Fruit fly (Drosophila melanogaster) whole organism, embryonic: ENCODE measurements around the gene Zpr1.

Experiments
- Adf1 ChIP-seq: fragments of 200-800 bp; sonication (Bioruptor generic); IDR thresholded peaks from 2 replicates; pipeline ENCODE4 v1.3.6; 2022; ENCODE audit warnings: missing biosample characterization, missing genetic modification characterization
- Aef1 ChIP-seq: fragments of 200-800 bp; sonication (Bioruptor generic); IDR thresholded peaks from 3 replicates; pipeline ENCODE4 v1.3.6; 2022; ENCODE audit warnings: missing biosample characterization, missing genetic modification characterization
- B-H1 ChIP-seq: fragments of 200-800 bp; sonication (Bioruptor generic); IDR thresholded peaks from 3 replicates; pipeline ENCODE4 v1.3.6; 2022; ENCODE audit warnings: missing biosample characterization, missing genetic modification characterization
- CG10209 ChIP-seq: fragments of 200-800 bp; sonication (Bioruptor generic); optimal IDR thresholded peaks from 3 replicates; lab custom pipeline; 2017; ENCODE audit warnings: missing biosample characterization, mild to moderate bottlenecking, missing genetic modification characterization, missing genetic modification reagents
- CG11504 ChIP-seq: fragments of 200-800 bp; sonication (Bioruptor generic); optimal IDR thresholded peaks from 3 replicates; lab custom pipeline; 2019; ENCODE audit warnings: missing biosample characterization, mild to moderate bottlenecking, missing genetic modification characterization, moderate library complexity
- CG12299 ChIP-seq: fragments of 200-800 bp; sonication (Bioruptor generic); optimal IDR thresholded peaks from 2 replicates; lab custom pipeline; 2018; ENCODE audit warnings: missing biosample characterization, mild to moderate bottlenecking, missing genetic modification characterization
- CG12391 ChIP-seq: fragments of 200-800 bp; sonication (Bioruptor generic); optimal IDR thresholded peaks from 3 replicates; lab custom pipeline; 2018; ENCODE audit warnings: missing biosample characterization, mild to moderate bottlenecking, missing genetic modification characterization, moderate library complexity
- CG12769 ChIP-seq: fragments of 200-800 bp; sonication (Bioruptor generic); optimal IDR thresholded peaks from 2 replicates; lab custom pipeline; 2019; ENCODE audit warnings: missing biosample characterization, mild to moderate bottlenecking, missing genetic modification characterization, moderate library complexity
- CG13296 ChIP-seq: fragments of 200-800 bp; sonication (Bioruptor generic); optimal IDR thresholded peaks from 3 replicates; lab custom pipeline; 2018; ENCODE audit warnings: missing biosample characterization, mild to moderate bottlenecking, missing genetic modification characterization
- CG14441 ChIP-seq: fragments of 200-800 bp; sonication (Bioruptor generic); IDR thresholded peaks from 2 replicates; pipeline ENCODE4 v1.3.6; 2022; ENCODE audit warnings: missing biosample characterization, missing genetic modification characterization
- CG15479 ChIP-seq: fragments of 200-800 bp; sonication (Bioruptor generic); optimal IDR thresholded peaks from 3 replicates; lab custom pipeline; 2019; ENCODE audit warnings: missing biosample characterization, mild to moderate bottlenecking, missing genetic modification characterization, moderate library complexity
- CG17359 ChIP-seq: fragments of 200-800 bp; sonication (Bioruptor generic); optimal IDR thresholded peaks from 3 replicates; lab custom pipeline; 2018; ENCODE audit warnings: missing biosample characterization, mild to moderate bottlenecking, missing genetic modification characterization, moderate library complexity
- CG17829 ChIP-seq: fragments of 200-800 bp; optimal IDR thresholded peaks from 2 replicates; lab custom pipeline; 2019; ENCODE audit warnings: missing biosample characterization, mild to moderate bottlenecking, missing genetic modification characterization, moderate library complexity
- CG30020 ChIP-seq: fragments of 200-800 bp; optimal IDR thresholded peaks from 2 replicates; lab custom pipeline; 2019; ENCODE audit warnings: missing biosample characterization, mild to moderate bottlenecking, missing genetic modification characterization, moderate library complexity
- CG3163 ChIP-seq: fragments of 200-800 bp; sonication (Bioruptor generic); optimal IDR thresholded peaks from 3 replicates; lab custom pipeline; 2016; ENCODE audit warnings: missing biosample characterization, missing genetic modification characterization
- CG33557 ChIP-seq: fragments of 200-800 bp; sonication (Bioruptor generic); optimal IDR thresholded peaks from 2 replicates; lab custom pipeline; 2019; ENCODE audit warnings: missing biosample characterization, mild to moderate bottlenecking, missing genetic modification characterization, moderate library complexity
- CG3726 ChIP-seq: fragments of 200-800 bp; sonication (Bioruptor generic); IDR thresholded peaks from 3 replicates; pipeline ENCODE4, ENCODE4 v1.3.6; 2022; ENCODE audit warnings: missing biosample characterization, missing genetic modification characterization
- CG3847 ChIP-seq: fragments of 200-800 bp; sonication (Bioruptor generic); IDR thresholded peaks from 2 replicates; pipeline ENCODE4 v1.3.6; 2022; ENCODE audit warnings: missing biosample characterization, missing genetic modification characterization
- CG4360 ChIP-seq: fragments of 200-800 bp; sonication (Bioruptor generic); IDR thresholded peaks from 2 replicates; pipeline ENCODE4 v1.3.6; 2022; ENCODE audit warnings: missing biosample characterization, missing genetic modification characterization
- CG4424 ChIP-seq: fragments of 200-800 bp; sonication (Bioruptor generic); optimal IDR thresholded peaks from 3 replicates; lab custom pipeline; 2016; ENCODE audit warnings: missing biosample characterization, missing genetic modification characterization
- CG6854 ChIP-seq: fragments of 200-800 bp; sonication (Bioruptor generic); optimal IDR thresholded peaks from 3 replicates; lab custom pipeline; 2017; ENCODE audit warnings: missing biosample characterization, mild to moderate bottlenecking, missing genetic modification characterization
- CG8290 ChIP-seq, 3 experiments: fragments of 200-800 bp; sonication (Bioruptor generic); optimal IDR thresholded peaks; 2 replicates each; lab custom pipeline; 2016 to 2019; ENCODE audit warnings: missing biosample characterization in 3 of 3, missing genetic modification characterization in 3 of 3, mild to moderate bottlenecking in 2 of 3, moderate library complexity in 1 of 3
- CG8765 ChIP-seq: fragments of 200-800 bp; sonication (Bioruptor generic); IDR thresholded peaks from 2 replicates; pipeline ENCODE4 v1.3.6; 2022; ENCODE audit warnings: missing biosample characterization, missing genetic modification characterization
- CG9437 ChIP-seq: fragments of 200-800 bp; sonication (Bioruptor generic); optimal IDR thresholded peaks from 2 replicates; lab custom pipeline; 2018; ENCODE audit warnings: missing biosample characterization, mild to moderate bottlenecking, missing genetic modification characterization
- D19A ChIP-seq: fragments of 200-800 bp; optimal IDR thresholded peaks from 3 replicates; lab custom pipeline; 2019; ENCODE audit warnings: missing biosample characterization, mild to moderate bottlenecking, missing genetic modification characterization, moderate library complexity
- Deaf1 ChIP-seq: fragments of 200-800 bp; optimal IDR thresholded peaks from 3 replicates; lab custom pipeline; 2019; ENCODE audit warnings: missing biosample characterization, mild to moderate bottlenecking, missing genetic modification characterization, moderate library complexity
- H15 ChIP-seq: fragments of 200-800 bp; sonication (Bioruptor generic); IDR thresholded peaks from 3 replicates; pipeline ENCODE4 v1.3.6; 2022; ENCODE audit warnings: missing biosample characterization, missing genetic modification characterization
- Hr39 ChIP-seq: fragments of >200 bp; optimal IDR thresholded peaks from 2 replicates; lab custom pipeline; 2017
- Mes4 ChIP-seq: fragments of 200-800 bp; sonication (Bioruptor generic); optimal IDR thresholded peaks from 2 replicates; lab custom pipeline; 2016; ENCODE audit warnings: missing biosample characterization, missing genetic modification characterization
- Nf-YA ChIP-seq: fragments of 200-800 bp; sonication (Bioruptor generic); IDR thresholded peaks from 2 replicates; pipeline ENCODE4 v1.3.6; 2022; ENCODE audit warnings: missing biosample characterization, missing genetic modification characterization
- Oaz ChIP-seq: fragments of 200-800 bp; sonication (Bioruptor generic); IDR thresholded peaks from 2 replicates; pipeline ENCODE4 v1.3.6; 2022; ENCODE audit warnings: missing biosample characterization, missing genetic modification characterization
- Six4 ChIP-seq: fragments of 200-800 bp; sonication (Bioruptor generic); optimal IDR thresholded peaks from 2 replicates; lab custom pipeline; 2016; ENCODE audit warnings: missing biosample characterization, missing genetic modification characterization
- Stat92E ChIP-seq, 3 experiments: fragments of >200 bp in 2 of 3; fragments of 200-800 bp in 1 of 3; sonication (Bioruptor generic) in 1 of 3; optimal IDR thresholded peaks; 2 replicates each; lab custom pipeline; 2017 to 2019; ENCODE audit warnings: missing biosample characterization in 3 of 3, missing genetic modification characterization in 3 of 3, mild to moderate bottlenecking in 1 of 3, moderate library complexity in 1 of 3
- Taf1 ChIP-seq: fragments of 200-800 bp; sonication (Bioruptor generic); IDR thresholded peaks from 2 replicates; pipeline ENCODE4 v1.3.6; 2022; ENCODE audit warnings: missing biosample characterization, missing genetic modification characterization
- Xrp1 ChIP-seq: fragments of 200-800 bp; sonication (Bioruptor generic); IDR thresholded peaks from 2 replicates; pipeline ENCODE4 v1.3.6; 2022; ENCODE audit warnings: missing biosample characterization, missing genetic modification characterization
- bcd ChIP-seq: fragments of 200-800 bp; sonication (Bioruptor generic); optimal IDR thresholded peaks from 2 replicates; lab custom pipeline; 2017; ENCODE audit warnings: missing biosample characterization, mild to moderate bottlenecking, missing genetic modification characterization
- bsh ChIP-seq, 2 experiments: fragments of 200-800 bp; sonication (Bioruptor generic); optimal IDR thresholded peaks; 2 replicates each; lab custom pipeline; 2017 to 2018; ENCODE audit warnings: mild to moderate bottlenecking in 2 of 2, missing biosample characterization in 2 of 2, missing genetic modification characterization in 2 of 2, moderate library complexity in 1 of 2
- caup ChIP-seq: fragments of 200-800 bp; sonication (Bioruptor generic); optimal IDR thresholded peaks from 3 replicates; lab custom pipeline; 2017; ENCODE audit warnings: missing biosample characterization, mild to moderate bottlenecking, missing genetic modification characterization, moderate library complexity; ENCODE audit not compliant: severe bottlenecking
- chif ChIP-seq, 2 experiments: fragments of 200-800 bp; sonication (Bioruptor generic); optimal IDR thresholded peaks; 3 replicates each; lab custom pipeline; 2016; ENCODE audit warnings: missing biosample characterization in 2 of 2, missing genetic modification characterization in 2 of 2
- cwo ChIP-seq: fragments of 200-800 bp; sonication (Bioruptor generic); optimal IDR thresholded peaks from 3 replicates; lab custom pipeline; 2017; ENCODE audit warnings: missing biosample characterization, missing genetic modification characterization, mild to moderate bottlenecking, moderate library complexity, missing genetic modification reagents
- dimm ChIP-seq: fragments of 200-800 bp; sonication (Bioruptor generic); IDR thresholded peaks from 2 replicates; pipeline ENCODE4 v1.3.6; 2022; ENCODE audit warnings: missing biosample characterization, missing genetic modification characterization
- en ChIP-seq: fragments of 200-800 bp; sonication (Bioruptor generic); optimal IDR thresholded peaks from 2 replicates; lab custom pipeline; 2016; ENCODE audit warnings: missing biosample characterization, missing genetic modification characterization
- eve ChIP-seq, 2 experiments: fragments of >200 bp; optimal IDR thresholded peaks; 2 replicates each; lab custom pipeline; 2017; ENCODE audit warnings: missing biosample characterization in 2 of 2, missing genetic modification characterization in 2 of 2
- lola ChIP-seq, 3 experiments: fragments of >200 bp in 2 of 3; fragments of 200-800 bp in 1 of 3; sonication (Bioruptor generic) in 1 of 3; optimal IDR thresholded peaks; 2 replicates each; lab custom pipeline; 2017 to 2019; ENCODE audit warnings: missing biosample characterization in 3 of 3, missing genetic modification characterization in 3 of 3, mild to moderate bottlenecking in 1 of 3, moderate library complexity in 1 of 3
- org-1 ChIP-seq: fragments of 200-800 bp; sonication (Bioruptor generic); optimal IDR thresholded peaks from 2 replicates; lab custom pipeline; 2017; ENCODE audit warnings: missing biosample characterization, missing genetic modification characterization
- pita ChIP-seq: fragments of 200-800 bp; sonication (Bioruptor generic); optimal IDR thresholded peaks from 2 replicates; lab custom pipeline; 2017; ENCODE audit warnings: missing biosample characterization, mild to moderate bottlenecking, missing genetic modification characterization
- rib ChIP-seq: fragments of 200-800 bp; sonication (Bioruptor generic); IDR thresholded peaks from 2 replicates; pipeline ENCODE4 v1.3.6; 2022; ENCODE audit warnings: missing biosample characterization, missing genetic modification characterization
- tap ChIP-seq: fragments of 200-800 bp; optimal IDR thresholded peaks from 3 replicates; lab custom pipeline; 2019; ENCODE audit warnings: missing biosample characterization, mild to moderate bottlenecking, missing genetic modification characterization, moderate library complexity
- tin ChIP-seq: fragments of 200-800 bp; sonication (Bioruptor generic); optimal IDR thresholded peaks from 3 replicates; lab custom pipeline; 2016; ENCODE audit warnings: missing biosample characterization, missing genetic modification characterization

Zpr1 gene

DNA sequence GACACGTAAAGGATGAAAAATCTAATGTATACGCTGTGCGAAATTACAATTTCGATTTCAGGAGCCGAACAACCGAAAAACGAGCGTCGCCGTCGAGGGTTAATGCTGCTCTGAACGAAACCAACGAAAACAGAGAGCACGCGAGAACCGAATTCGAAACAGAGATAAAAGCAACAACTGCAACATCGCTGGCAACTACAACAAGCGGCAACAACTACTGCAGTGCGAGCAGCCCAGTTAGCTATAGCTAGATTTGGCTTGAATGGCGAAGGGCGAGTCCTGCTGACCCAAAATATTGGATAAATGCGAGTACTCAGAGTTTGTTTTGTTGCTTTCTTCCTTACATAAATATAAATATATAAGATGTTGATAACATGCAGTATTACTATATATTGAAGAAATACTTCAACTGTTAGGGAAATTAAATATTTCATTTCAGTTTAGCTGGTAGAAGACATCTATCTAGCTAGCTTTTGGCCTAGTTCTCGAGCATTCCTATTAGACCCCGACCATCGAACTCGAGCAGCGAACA lies 26.9 kb downstream of the Zpr1 start, which contains the start of gene fend (continued):
- TF ChIP-seq CG8290 (GFP tag; optimal IDR thresholded peaks at IDR 0.05; lab: Kevin White, UChicago) (peak; percentile 11), CG8290 (tag; optimal IDR thresholded peaks at IDR 0.05; lab: Kevin White, UChicago) (no peak), Hr39 (no peak), D19A (tag; lab: Kevin White, UChicago) (peak; percentile 42), Six4 (GFP tag; lab: Kevin White, UChicago) (peak; percentile 18), CG3163 (GFP tag; lab: Kevin White, UChicago) (no peak), eve (GFP tag; optimal IDR thresholded peaks at IDR 0.05; lab: Kevin White, UChicago) (peak in 1 of 2 experiments; percentile 30), chif (GFP tag; optimal IDR thresholded peaks at IDR 0.05; lab: Kevin White, UChicago) (no peak), CG6854 (GFP tag; lab: Kevin White, UChicago) (peak; percentile 19), Adf1 (GFP tag; lab: Robert Waterston, UW) (no peak), tap (tag; lab: Kevin White, UChicago) (peak; percentile 45), CG10209 (GFP tag; lab: Kevin White, UChicago) (peak; percentile 25), Oaz (GFP tag; lab: Robert Waterston, UW) (no peak), CG3726 (GFP tag; lab: Robert Waterston, UW) (no peak), tin (GFP tag; lab: Kevin White, UChicago) (no peak), CG9437 (no peak), org-1 (GFP tag; lab: Kevin White, UChicago) (no peak), CG33557 (GFP tag; lab: Kevin White, UChicago) (peak; percentile 47), Nf-YA (GFP tag; lab: Robert Waterston, UW) (no peak), CG17829 (tag; lab: Kevin White, UChicago) (peak; percentile 61), Taf1 (GFP tag; lab: Robert Waterston, UW) (no peak), CG14441 (GFP tag; lab: Robert Waterston, UW) (no peak), CG17359 (tag; lab: Kevin White, UChicago) (peak; percentile 11), H15 (no peak), CG11504 (peak; percentile 73), B-H1 (no peak), dimm (GFP tag; lab: Robert Waterston, UW) (no peak), rib (no peak), bsh (GFP tag; optimal IDR thresholded peaks at IDR 0.05; lab: Kevin White, UChicago) (peak in 1 of 2 experiments; percentile 32), CG12769 (tag; lab: Kevin White, UChicago) (peak; percentile 31), Deaf1 (peak; percentile 68), CG4424 (GFP tag; lab: Kevin White, UChicago) (peak; percentile 33), CG15479 (GFP tag; lab: Kevin White, UChicago) (peak; percentile 47), Mes4 (GFP tag; lab: Kevin White, UChicago) (no peak), CG12299 (tag; lab: Kevin White, UChicago) (peak; percentile 25), Aef1 (peak; percentile 33; the same call in 2 of the 3 replicates), lola (GFP tag; optimal IDR thresholded peaks at IDR 0.05; lab: Kevin White, UChicago) (peak in 1 of 3 experiments; percentile 47), cwo (GFP tag; lab: Kevin White, UChicago) (peak; percentile 24), CG12391 (tag; lab: Kevin White, UChicago) (peak; percentile 60), Xrp1 (GFP tag; lab: Robert Waterston, UW) (peak; percentile 28; the same call in 1 of the 2 replicates), CG3847 (GFP tag; lab: Robert Waterston, UW) (0 out of 2 replicates have a peak, but pooled peaks have one; percentile 22), bcd (GFP tag; lab: Kevin White, UChicago) (peak; percentile 48), en (GFP tag; lab: Kevin White, UChicago) (no peak), CG8765 (no peak), caup (GFP tag; lab: Kevin White, UChicago) (peak; percentile 23), pita (no peak), CG30020 (tag; lab: Kevin White, UChicago) (peak; percentile 2), Stat92E (GFP tag; optimal IDR thresholded peaks at IDR 0.05; lab: Kevin White, UChicago) (peak in 1 of 3 experiments; percentile 60), CG13296 (GFP tag; lab: Kevin White, UChicago) (peak; percentile 58), CG4360 (GFP tag; lab: Robert Waterston, UW) (peak; percentile 4; the same call in 1 of the 2 replicates)
